Fruit fly (Drosophila melanogaster) Kc167 (cell line): ENCODE measurements around the gene GCC185.

ENCODE experiments used
- Myc ChIP-seq: fragments of >200 bp; optimal IDR thresholded peaks from 2 replicates; lab custom pipeline; 2017; ENCODE audit warnings: missing external identifiers
- Sin3A ChIP-seq: fragments of >200 bp; optimal IDR thresholded peaks from 2 replicates; lab custom pipeline; 2018; ENCODE audit warnings: missing external identifiers
- h ChIP-seq: fragments of >200 bp; optimal IDR thresholded peaks from 3 replicates; lab custom pipeline; 2018; ENCODE audit warnings: missing external identifiers
- insv ChIP-seq: fragments of >200 bp; optimal IDR thresholded peaks from 3 replicates; lab custom pipeline; 2018; ENCODE audit warnings: missing external identifiers
- psq ChIP-seq: fragments of >200 bp; optimal IDR thresholded peaks from 2 replicates; lab custom pipeline; 2017; ENCODE audit warnings: missing external identifiers
- ttk ChIP-seq: sonication (Bioruptor generic); optimal IDR thresholded peaks from 2 replicates; lab custom pipeline; 2017; ENCODE audit warnings: missing external identifiers

The GCC185 gene

DNA sequence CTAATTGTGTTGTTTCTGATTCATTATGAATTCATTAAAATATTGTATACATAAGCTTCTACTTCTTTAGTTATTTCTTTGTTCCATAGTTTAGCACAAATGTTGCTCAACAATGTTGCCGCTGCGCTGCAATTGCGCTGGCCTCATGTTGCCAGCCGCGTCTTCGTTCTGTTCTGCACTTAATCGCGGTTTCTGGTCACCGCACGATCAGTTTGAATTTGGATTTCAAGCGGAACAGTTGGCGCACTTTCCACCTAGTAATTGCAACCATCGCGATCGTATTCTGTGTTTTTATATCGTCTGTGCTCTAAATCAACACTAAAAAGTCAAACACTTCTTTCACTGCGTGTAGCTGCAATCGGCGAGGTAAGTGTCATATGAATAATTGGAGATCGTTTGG, 11.5 kb upstream of the GCC185 start, which contains the start of gene Ect3:
Gene Ect3 (plus strand): TSS at position 205 of the 400 bp plus-strand sequence.
- TF ChIP-seq Myc (lab: Kevin White, UChicago) (no peak), psq (lab: Kevin White, UChicago) (no peak), ttk (lab: Kevin White, UChicago) (no peak), insv (lab: Kevin White, UChicago) (no peak), h (lab: Kevin White, UChicago) (no peak), Sin3A (lab: Kevin White, UChicago) (no peak)

DNA sequence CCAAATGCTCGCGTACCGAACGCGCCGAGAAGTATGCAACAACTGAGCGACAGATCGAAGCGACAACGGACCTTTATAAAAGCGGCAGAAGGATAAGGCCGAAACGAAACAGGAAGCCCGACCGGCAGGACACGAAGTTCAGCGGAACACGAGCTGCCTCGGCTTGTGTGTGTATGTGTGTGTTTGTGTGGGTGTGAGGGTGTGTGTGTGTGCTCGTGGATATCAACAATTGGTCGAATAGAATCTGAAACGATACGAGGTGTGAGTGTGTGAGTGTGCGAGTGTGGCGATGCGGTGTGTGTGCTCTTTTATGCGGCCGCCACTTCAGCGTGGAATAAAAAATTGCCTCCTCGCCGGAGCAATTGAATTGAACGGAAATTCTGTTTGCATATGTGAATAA, 5.2 kb upstream of the GCC185 start, which contains the start of gene Tk:
Gene Tk (minus strand): TSS at position 57 of the 400 bp plus-strand sequence.
- no peak for TF ChIP-seq ttk (lab: Kevin White, UChicago)
- TF ChIP-seq insv (lab: Kevin White, UChicago), result no peak
- no peak for TF ChIP-seq Sin3A (lab: Kevin White, UChicago)
- no peak for TF ChIP-seq psq (lab: Kevin White, UChicago)
- no peak for TF ChIP-seq h (lab: Kevin White, UChicago)
- TF ChIP-seq Myc (lab: Kevin White, UChicago), result no peak

DNA sequence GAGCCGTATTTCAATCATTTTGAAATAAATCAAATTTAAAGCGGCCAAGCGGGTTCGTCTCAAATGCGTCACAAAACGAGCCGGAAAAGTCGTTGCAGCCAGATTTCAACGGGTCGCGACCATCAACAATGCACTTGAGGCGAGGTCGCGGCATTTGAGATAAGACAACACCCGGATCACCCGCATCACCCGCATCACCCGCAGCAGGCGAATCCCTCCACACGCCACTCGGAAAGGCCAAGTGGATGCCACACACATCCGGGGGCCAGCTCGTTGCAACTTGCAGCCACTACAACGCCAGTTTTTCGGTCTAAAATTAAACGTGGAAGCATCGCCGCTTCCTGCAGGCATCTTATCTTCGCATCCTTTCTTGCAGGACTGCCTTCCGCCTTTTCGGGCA, 4.2 kb upstream of the GCC185 start:
- TF ChIP-seq Myc (lab: Kevin White, UChicago), result no peak
- TF ChIP-seq h (lab: Kevin White, UChicago), result no peak
- no peak for TF ChIP-seq ttk (lab: Kevin White, UChicago)
- TF ChIP-seq psq (lab: Kevin White, UChicago), result no peak
- no peak for TF ChIP-seq insv (lab: Kevin White, UChicago)
- no peak for TF ChIP-seq Sin3A (lab: Kevin White, UChicago)

DNA sequence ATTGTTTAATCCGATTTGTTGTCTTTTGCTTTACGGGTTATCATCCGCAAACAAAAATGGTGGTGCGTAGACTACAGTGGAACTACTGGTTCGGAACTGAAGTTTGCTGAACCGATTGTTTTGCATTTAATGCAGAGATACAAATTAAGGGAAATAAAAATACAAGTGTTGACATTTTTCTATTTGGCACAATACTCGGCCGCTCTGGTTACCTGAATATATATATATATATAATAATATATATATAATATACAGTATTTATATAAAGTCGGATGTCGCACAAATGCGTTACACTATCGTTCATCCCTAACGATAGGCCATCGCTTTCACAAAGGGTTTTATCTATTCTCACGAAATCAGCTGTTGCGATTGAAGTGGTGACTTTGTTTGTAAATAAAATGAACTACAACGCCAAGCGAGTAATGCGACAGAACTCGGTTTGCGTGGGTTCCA, 6.3 kb downstream of the GCC185 start, which contains the start of the genes DCAF12 and Spt3:
Gene DCAF12 (minus strand): TSS at position 204 of the 453 bp plus-strand sequence.
Gene Spt3 (plus strand): TSS at position 329 of the 453 bp plus-strand sequence.
- no peak for TF ChIP-seq Sin3A (lab: Kevin White, UChicago)
- no peak for TF ChIP-seq Myc (lab: Kevin White, UChicago)
- no peak for TF ChIP-seq insv (lab: Kevin White, UChicago)
- TF ChIP-seq h (lab: Kevin White, UChicago), result no peak
- no peak for TF ChIP-seq psq (lab: Kevin White, UChicago)
- TF ChIP-seq ttk (lab: Kevin White, UChicago), result no peak

DNA sequence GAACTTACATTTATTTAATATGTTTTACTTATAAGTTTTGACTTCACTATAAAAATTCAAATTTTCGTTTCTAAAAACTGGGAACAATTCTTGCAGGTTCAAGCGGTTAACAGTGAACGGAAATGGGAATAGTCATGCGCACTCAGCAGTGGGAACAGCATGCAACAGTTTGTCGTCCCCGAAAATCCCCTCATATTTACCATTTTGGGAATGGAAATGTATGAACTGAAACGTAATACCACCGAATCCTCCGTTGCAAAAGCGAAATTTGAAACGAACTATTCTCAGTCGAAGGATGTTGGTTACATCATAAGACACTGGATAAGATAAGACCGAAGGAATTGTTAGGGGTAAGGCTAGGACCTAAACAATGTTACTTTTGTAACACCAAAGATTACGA, 10.4 kb downstream of the GCC185 start:
- TF ChIP-seq h (lab: Kevin White, UChicago) (no peak), insv (lab: Kevin White, UChicago) (no peak), Sin3A (lab: Kevin White, UChicago) (no peak), Myc (lab: Kevin White, UChicago) (no peak), ttk (lab: Kevin White, UChicago) (no peak), psq (lab: Kevin White, UChicago) (no peak)

DNA sequence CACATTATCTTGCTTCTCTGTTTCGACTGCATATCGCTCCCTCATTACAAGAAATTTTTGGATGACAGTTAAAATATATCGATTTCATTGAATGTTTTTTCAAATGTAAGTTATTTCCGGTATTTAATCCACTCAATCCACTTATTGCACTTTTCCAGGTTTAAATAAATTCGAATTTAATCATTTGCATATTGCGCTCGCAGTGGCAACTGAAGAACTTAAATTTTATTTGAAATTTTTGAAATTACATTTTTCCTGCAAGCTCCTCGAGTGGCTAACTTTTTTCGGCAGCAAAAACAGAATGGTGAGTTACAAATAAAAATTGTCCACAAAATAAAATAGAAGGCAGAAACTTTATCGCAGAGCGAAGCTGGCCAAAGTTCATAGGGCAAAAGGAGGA, 21.1 kb downstream of the GCC185 start, which contains the start of the genes CG31358, CG42504 and CG42505:
Gene CG31358 (minus strand): TSS at position 101 of the 400 bp plus-strand sequence.
Gene CG42504 (minus strand): TSS at position 101 of the 400 bp plus-strand sequence.
Gene CG42505 (minus strand): TSS at position 101 of the 400 bp plus-strand sequence.
- no peak for TF ChIP-seq insv (lab: Kevin White, UChicago)
- no peak for TF ChIP-seq h (lab: Kevin White, UChicago)
- TF ChIP-seq ttk (lab: Kevin White, UChicago), result no peak
- no peak for TF ChIP-seq Sin3A (lab: Kevin White, UChicago)
- no peak for TF ChIP-seq Myc (lab: Kevin White, UChicago)
- no peak for TF ChIP-seq psq (lab: Kevin White, UChicago)

DNA sequence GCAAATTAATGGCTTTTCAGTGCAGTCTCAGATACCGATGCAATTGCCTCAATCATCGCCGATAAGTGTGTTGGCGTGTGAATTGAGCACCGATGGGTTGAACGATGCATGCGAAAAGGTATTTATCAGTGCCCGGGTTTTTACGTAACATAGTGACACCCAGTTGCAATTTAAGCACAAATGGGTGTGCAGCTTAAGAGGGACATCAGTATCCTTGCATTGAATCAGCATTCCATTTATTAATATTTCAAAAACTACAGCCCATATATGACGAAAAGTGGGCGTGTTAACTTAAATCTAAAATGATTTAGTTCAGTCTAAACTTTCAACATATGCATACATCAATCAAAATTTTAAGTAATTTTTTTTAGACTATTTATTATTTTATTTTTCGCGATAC, 22.3 kb downstream of the GCC185 start, which contains the start of gene ssp5:
Gene ssp5 (plus strand): TSS at position 301 of the 400 bp plus-strand sequence.
- TF ChIP-seq insv (lab: Kevin White, UChicago), result no peak
- TF ChIP-seq Sin3A (lab: Kevin White, UChicago), result no peak
- no peak for TF ChIP-seq psq (lab: Kevin White, UChicago)
- no peak for TF ChIP-seq Myc (lab: Kevin White, UChicago)
- no peak for TF ChIP-seq h (lab: Kevin White, UChicago)
- TF ChIP-seq ttk (lab: Kevin White, UChicago), result no peak

DNA sequence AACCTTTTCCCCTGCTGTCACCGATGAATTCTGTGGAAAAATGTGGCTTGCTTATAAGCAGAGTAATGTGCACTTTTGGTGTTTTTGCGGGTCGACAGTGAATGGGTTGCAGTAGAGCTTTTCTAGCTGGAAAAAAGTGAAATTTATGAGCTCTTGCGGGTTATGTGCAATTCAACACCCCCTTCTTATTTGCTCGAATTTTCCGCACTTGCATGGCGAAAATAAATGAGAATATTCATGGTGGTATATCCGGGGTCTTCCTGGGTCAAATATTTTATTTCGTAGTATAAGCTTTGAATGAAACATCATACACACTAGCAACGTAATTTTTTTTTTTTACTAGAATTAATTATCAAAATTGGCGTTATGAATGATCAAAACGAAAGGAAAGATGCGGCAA, 29.7 kb downstream of the GCC185 start, which contains the start of gene CG14736:
Gene CG14736 (plus strand): TSS at position 301 of the 400 bp plus-strand sequence.
- TF ChIP-seq psq (lab: Kevin White, UChicago), result no peak
- no peak for TF ChIP-seq Sin3A (lab: Kevin White, UChicago)
- TF ChIP-seq h (lab: Kevin White, UChicago), result no peak
- no peak for TF ChIP-seq insv (lab: Kevin White, UChicago)
- TF ChIP-seq ttk (lab: Kevin White, UChicago), result no peak
- TF ChIP-seq Myc (lab: Kevin White, UChicago), result no peak

DNA sequence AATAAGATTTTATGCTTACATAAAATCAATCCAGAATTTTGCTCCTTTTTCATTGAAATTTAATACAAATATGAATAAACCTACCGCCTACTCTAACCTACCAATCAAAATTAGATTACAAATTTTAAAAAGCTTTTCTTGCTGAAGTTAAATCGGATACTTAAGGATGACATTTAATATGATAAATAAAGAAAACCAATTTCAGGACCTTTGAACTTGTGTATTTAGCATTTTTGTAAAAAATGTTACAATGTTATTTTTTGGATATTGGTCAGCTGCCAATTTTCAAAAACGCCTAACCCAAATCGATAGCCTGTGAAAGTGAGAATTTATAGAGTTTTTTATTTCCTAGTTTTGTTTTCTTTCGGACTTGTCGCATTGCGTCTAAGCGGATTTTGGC, 38.5 kb downstream of the GCC185 start, which contains the start of gene CG14739:
Gene CG14739 (minus strand): TSS at position 101 of the 400 bp plus-strand sequence.
- TF ChIP-seq psq (lab: Kevin White, UChicago) (no peak), h (lab: Kevin White, UChicago) (no peak), ttk (lab: Kevin White, UChicago) (no peak), Myc (lab: Kevin White, UChicago) (no peak), Sin3A (lab: Kevin White, UChicago) (no peak), insv (lab: Kevin White, UChicago) (no peak)

DNA sequence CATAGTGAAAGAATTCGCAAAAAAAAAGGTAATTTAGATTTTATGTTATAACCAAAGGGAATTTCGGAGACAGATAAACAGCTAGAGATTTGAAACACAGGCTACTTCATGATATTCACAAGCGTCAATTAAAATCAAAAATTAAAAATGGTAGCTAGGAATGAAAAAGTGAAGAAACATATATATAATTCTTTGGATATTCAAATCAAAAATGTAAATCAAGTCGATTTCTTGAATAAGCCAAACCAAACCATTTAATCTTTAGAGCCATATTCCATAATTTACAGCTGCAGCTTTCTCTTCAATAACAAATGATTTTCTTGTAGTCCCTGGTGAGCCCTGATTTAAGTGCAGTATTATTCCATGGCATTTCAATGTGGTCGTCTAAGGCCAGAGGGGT, 52.3 kb downstream of the GCC185 start, which contains the start of gene CG14740:
Gene CG14740 (minus strand): TSS at position 101 of the 400 bp plus-strand sequence.
- TF ChIP-seq Sin3A (lab: Kevin White, UChicago) (no peak), psq (lab: Kevin White, UChicago) (no peak), h (lab: Kevin White, UChicago) (no peak), Myc (lab: Kevin White, UChicago) (no peak), insv (lab: Kevin White, UChicago) (no peak), ttk (lab: Kevin White, UChicago) (no peak)
